Worm (Caenorhabditis elegans) whole organism, mixed stage, embryonic: ENCODE data around the gene skn-1.

Experiments used
- ceh-83 ChIP-seq: fragments of 200-800 bp; sonication (Bioruptor generic); optimal IDR thresholded peaks from 2 replicates; lab custom pipeline; 2018; ENCODE audit warnings: mild to moderate bottlenecking, missing genetic modification characterization, missing compliant biosample characterization
- ces-1 ChIP-seq: fragments of 150-350 bp; optimal IDR thresholded peaks from 2 replicates; lab custom pipeline; 2014; ENCODE audit warnings: missing biosample characterization, missing genetic modification reagents, missing genetic modification characterization
- lin-13 ChIP-seq: fragments of 150-350 bp; optimal IDR thresholded peaks from 2 replicates; lab custom pipeline; 2014; ENCODE audit warnings: missing biosample characterization, missing genetic modification characterization
- lin-32 ChIP-seq: fragments of 200-800 bp; sonication (Bioruptor generic); optimal IDR thresholded peaks from 2 replicates; lab custom pipeline; 2018; ENCODE audit warnings: mild to moderate bottlenecking, missing genetic modification characterization, missing compliant biosample characterization
- nhr-12 ChIP-seq: fragments of 150-350 bp; optimal IDR thresholded peaks from 2 replicates; lab custom pipeline; 2014; ENCODE audit warnings: missing biosample characterization, missing genetic modification characterization
- nhr-237 ChIP-seq: fragments of 150-350 bp; optimal IDR thresholded peaks from 2 replicates; lab custom pipeline; 2014; ENCODE audit warnings: missing biosample characterization, missing genetic modification characterization
- nhr-28 ChIP-seq: fragments of 150-350 bp; optimal IDR thresholded peaks from 2 replicates; lab custom pipeline; 2014; ENCODE audit warnings: missing biosample characterization, missing genetic modification characterization
- nhr-76 ChIP-seq: sonication (generic microtip); optimal IDR thresholded peaks from 2 replicates; lab custom pipeline; 2017; ENCODE audit warnings: missing biosample characterization, missing genetic modification characterization
- sptf-1 ChIP-seq: sonication (generic microtip); optimal IDR thresholded peaks from 2 replicates; lab custom pipeline; 2017; ENCODE audit warnings: mild to moderate bottlenecking, missing genetic modification characterization, moderate library complexity, missing compliant biosample characterization
- unc-120 ChIP-seq: sonication (generic microtip); optimal IDR thresholded peaks from 2 replicates; lab custom pipeline; 2017; ENCODE audit warnings: missing genetic modification characterization, missing compliant biosample characterization; ENCODE audit not compliant: poor library complexity, severe bottlenecking
- unc-62 ChIP-seq: fragments of 150-350 bp; optimal IDR thresholded peaks from 2 replicates; lab custom pipeline; 2014; ENCODE audit warnings: missing biosample characterization, missing genetic modification reagents, missing genetic modification characterization

ce11 chrIV:5660239-5660638 lies at the start of gene skn-1:
- TF ChIP-seq ces-1 (GFP tag; lab: Kevin White, UChicago) (no peak), nhr-28 (tag; lab: Kevin White, UChicago) (no peak), nhr-76 (no peak), ceh-83 (GFP tag; lab: Kevin White, UChicago) (no peak), lin-13 (tag; lab: Kevin White, UChicago) (no peak), sptf-1 (tag; lab: Kevin White, UChicago) (no peak), unc-62 (GFP tag; lab: Kevin White, UChicago) (no peak), nhr-237 (tag; lab: Kevin White, UChicago) (no peak), lin-32 (no peak), nhr-12 (tag; lab: Kevin White, UChicago) (no peak), unc-120 (tag; lab: Kevin White, UChicago) (no peak)
